Worm (Caenorhabditis elegans) whole organism, late embryonic: ENCODE results near the gene cyp-35B3.

Source experiments
- C08G9.2 ChIP-seq: sonication (generic microtip); optimal IDR thresholded peaks from 2 replicates; lab custom pipeline; 2016; ENCODE audit warnings: mild to moderate bottlenecking, missing genetic modification characterization, moderate library complexity, missing compliant biosample characterization
- K02D7.2 ChIP-seq: sonication (generic microtip); optimal IDR thresholded peaks from 2 replicates; lab custom pipeline; 2017; ENCODE audit warnings: mild to moderate bottlenecking, missing genetic modification characterization, missing compliant biosample characterization
- K09A11.1 ChIP-seq: sonication (generic microtip); optimal IDR thresholded peaks from 2 replicates; lab custom pipeline; 2017; ENCODE audit warnings: antibody characterized with exemption, mild to moderate bottlenecking, missing genetic modification characterization, missing compliant biosample characterization; ENCODE audit not compliant: insufficient read depth
- T23F11.4 ChIP-seq: fragments of 200-800 bp; sonication (Bioruptor generic); optimal IDR thresholded peaks from 2 replicates; lab custom pipeline; 2018; ENCODE audit warnings: mild to moderate bottlenecking, missing genetic modification characterization, missing compliant biosample characterization
- ceh-18 ChIP-seq: sonication (generic microtip); optimal IDR thresholded peaks from 2 replicates; lab custom pipeline; 2016; ENCODE audit warnings: missing genetic modification characterization, missing compliant biosample characterization
- ceh-19 ChIP-seq: fragments of 200-800 bp; sonication (Bioruptor generic); optimal IDR thresholded peaks from 2 replicates; lab custom pipeline; 2018; ENCODE audit warnings: mild to moderate bottlenecking, missing genetic modification characterization, missing compliant biosample characterization
- ceh-2 ChIP-seq: sonication (generic microtip); optimal IDR thresholded peaks from 2 replicates; lab custom pipeline; 2016; ENCODE audit warnings: missing genotype, missing genetic modification characterization, missing compliant biosample characterization
- ceh-22 ChIP-seq: sonication (generic microtip); optimal IDR thresholded peaks from 2 replicates; lab custom pipeline; 2017; ENCODE audit warnings: missing biosample characterization, missing genetic modification characterization
- ceh-30 ChIP-seq: fragments of 150-350 bp; optimal IDR thresholded peaks from 2 replicates; lab custom pipeline; 2014; ENCODE audit warnings: missing biosample characterization, missing genetic modification characterization
- ceh-31 ChIP-seq: sonication (generic microtip); optimal IDR thresholded peaks from 2 replicates; lab custom pipeline; 2016; ENCODE audit warnings: missing genetic modification characterization, missing compliant biosample characterization
- ceh-34 ChIP-seq: sonication (generic microtip); optimal IDR thresholded peaks from 2 replicates; lab custom pipeline; 2016; ENCODE audit warnings: mild to moderate bottlenecking, missing genetic modification characterization, missing compliant biosample characterization
- ceh-45 ChIP-seq: fragments of 200-800 bp; sonication (Bioruptor generic); IDR thresholded peaks from 2 replicates; pipeline ENCODE4 v1.3.6; 2022; ENCODE audit warnings: missing genetic modification reagents, missing genetic modification characterization, missing compliant biosample characterization
- ceh-9 ChIP-seq: sonication (generic microtip); optimal IDR thresholded peaks from 2 replicates; lab custom pipeline; 2016; ENCODE audit warnings: mild to moderate bottlenecking, missing genetic modification characterization, inconsistent platforms, missing compliant biosample characterization
- elt-2 ChIP-seq: sonication (generic microtip); optimal IDR thresholded peaks from 2 replicates; lab custom pipeline; 2016; ENCODE audit warnings: missing genetic modification reagents, missing genetic modification characterization, missing compliant biosample characterization
- ets-4 ChIP-seq: sonication (generic microtip); optimal IDR thresholded peaks from 2 replicates; lab custom pipeline; 2016; ENCODE audit warnings: missing genetic modification characterization, missing compliant biosample characterization
- fkh-6 ChIP-seq: sonication (generic microtip); optimal IDR thresholded peaks from 2 replicates; lab custom pipeline; 2016; ENCODE audit warnings: missing genetic modification characterization, missing compliant biosample characterization
- gmeb-2 ChIP-seq: sonication (generic microtip); optimal IDR thresholded peaks from 2 replicates; lab custom pipeline; 2016; ENCODE audit warnings: missing genetic modification characterization, inconsistent platforms, missing compliant biosample characterization
- hlh-30 ChIP-seq: sonication (generic microtip); optimal IDR thresholded peaks from 2 replicates; lab custom pipeline; 2017; ENCODE audit warnings: antibody characterized with exemption, missing genetic modification characterization, missing compliant biosample characterization; ENCODE audit not compliant: insufficient read depth
- hlh-6 ChIP-seq: sonication (generic microtip); optimal IDR thresholded peaks from 2 replicates; lab custom pipeline; 2016; ENCODE audit warnings: missing genotype, missing genetic modification characterization, missing compliant biosample characterization
- lim-6 ChIP-seq: sonication (generic microtip); optimal IDR thresholded peaks from 2 replicates; lab custom pipeline; 2016; ENCODE audit warnings: missing genetic modification characterization, missing compliant biosample characterization
- lin-11 ChIP-seq: fragments of 200-800 bp; sonication (Bioruptor generic); optimal IDR thresholded peaks from 2 replicates; lab custom pipeline; 2018; ENCODE audit warnings: mild to moderate bottlenecking, missing genetic modification characterization, missing compliant biosample characterization
- mec-3 ChIP-seq: sonication (generic microtip); optimal IDR thresholded peaks from 2 replicates; lab custom pipeline; 2016; ENCODE audit warnings: borderline replicate concordance, missing genetic modification characterization, missing compliant biosample characterization
- nhr-232 ChIP-seq: sonication (generic microtip); optimal IDR thresholded peaks from 2 replicates; lab custom pipeline; 2016; ENCODE audit warnings: missing genetic modification characterization, missing compliant biosample characterization
- pha-2 ChIP-seq: sonication (generic microtip); optimal IDR thresholded peaks from 2 replicates; lab custom pipeline; 2017; ENCODE audit warnings: mild to moderate bottlenecking, missing genetic modification characterization, missing compliant biosample characterization
- ref-2 ChIP-seq: sonication (generic microtip); optimal IDR thresholded peaks from 2 replicates; lab custom pipeline; 2016; ENCODE audit warnings: missing genetic modification characterization, missing compliant biosample characterization
- sdc-2 ChIP-seq: sonication (generic microtip); optimal IDR thresholded peaks from 2 replicates; lab custom pipeline; 2016; ENCODE audit warnings: missing genotype, missing genetic modification characterization, missing compliant biosample characterization
- sox-2 ChIP-seq: fragments of 200-800 bp; sonication (Bioruptor generic); IDR thresholded peaks from 2 replicates; pipeline ENCODE4 v1.3.6; 2022; ENCODE audit warnings: missing genetic modification reagents, missing genetic modification characterization, missing compliant biosample characterization
- sox-4 ChIP-seq: sonication (generic microtip); optimal IDR thresholded peaks from 2 replicates; lab custom pipeline; 2017; ENCODE audit warnings: mild to moderate bottlenecking, missing genetic modification characterization, inconsistent platforms, missing compliant biosample characterization
- syd-9 ChIP-seq: sonication (generic microtip); optimal IDR thresholded peaks from 2 replicates; lab custom pipeline; 2016; ENCODE audit warnings: mild to moderate bottlenecking, missing genetic modification characterization, moderate library complexity, missing compliant biosample characterization
- unc-42 ChIP-seq: sonication (generic microtip); optimal IDR thresholded peaks from 2 replicates; lab custom pipeline; 2016; ENCODE audit warnings: missing genotype, missing genetic modification characterization, missing compliant biosample characterization
- unc-55 ChIP-seq: sonication (generic microtip); optimal IDR thresholded peaks from 2 replicates; lab custom pipeline; 2017; ENCODE audit warnings: missing biosample characterization, missing genetic modification reagents, missing genetic modification characterization
- unc-86 ChIP-seq: sonication (generic microtip); optimal IDR thresholded peaks from 2 replicates; lab custom pipeline; 2016; ENCODE audit warnings: missing genetic modification characterization, missing compliant biosample characterization
- zip-5 ChIP-seq: sonication (generic microtip); optimal IDR thresholded peaks from 2 replicates; lab custom pipeline; 2016; ENCODE audit warnings: missing genetic modification characterization, missing compliant biosample characterization

cyp-35B3 gene

ce11 chrV:3970410-3970809 is 25.3 kb downstream of the cyp-35B3 start, which contains the start of gene cyp-34A9:
Gene cyp-34A9 (minus strand): TSS chrV:3970540.
- TF ChIP-seq zip-5 (tag; lab: Kevin White, UChicago) (no peak), ets-4 (tag; lab: Kevin White, UChicago) (no peak), elt-2 (tag; lab: Kevin White, UChicago) (peak; percentile 2)

DNA sequence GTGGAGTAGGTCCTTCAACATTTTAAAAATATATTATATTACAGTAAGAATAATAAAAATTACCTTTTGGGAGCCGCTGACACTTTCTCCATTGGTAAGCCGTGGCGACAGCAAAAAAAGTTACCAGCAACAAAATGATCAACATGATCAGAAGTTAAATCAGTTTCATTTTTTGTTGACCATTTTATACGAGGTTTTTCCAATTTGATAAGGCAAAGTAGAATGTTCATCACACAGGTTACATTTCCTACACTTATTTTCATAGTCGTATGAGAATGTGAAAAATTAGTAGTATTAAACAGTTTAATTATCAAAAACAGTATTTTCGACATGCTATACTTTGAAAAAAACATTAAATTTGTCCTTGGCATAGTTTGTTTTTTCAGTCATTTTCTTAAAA is 27.7 kb downstream of the cyp-35B3 start, which contains the start of gene cyp-34A10:
Gene cyp-34A10, minus strand, starts transcription at position 146 of the 400 bp plus-strand sequence.
- TF ChIP-seq mec-3 (tag; lab: Kevin White, UChicago), result no peak
- no peak for TF ChIP-seq K09A11.1 (tag; lab: Kevin White, UChicago)
- TF ChIP-seq elt-2 (tag; lab: Kevin White, UChicago), result no peak
- TF ChIP-seq ceh-22 (tag; lab: Kevin White, UChicago), result no peak
- no peak for TF ChIP-seq sox-2 (GFP tag; lab: Robert Waterston, UW)

DNA sequence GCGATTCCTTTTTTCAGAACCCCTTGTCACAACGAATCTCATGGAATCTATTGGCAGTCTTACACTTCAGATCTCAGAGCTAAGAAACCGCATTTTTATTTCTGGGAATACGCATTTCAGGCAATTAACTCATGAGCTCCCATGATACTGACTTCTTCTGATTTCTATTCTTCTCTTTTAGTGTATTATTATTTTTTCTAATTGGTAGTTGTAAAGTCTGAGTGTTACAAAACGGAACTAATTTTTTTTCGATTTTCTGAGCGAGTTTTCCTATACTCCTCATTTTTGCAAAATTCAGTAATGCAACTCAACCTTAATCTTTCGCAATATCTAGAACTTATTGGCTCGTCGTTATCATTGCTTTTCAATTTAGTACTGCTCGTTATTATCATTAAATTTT is 29.2 kb downstream of the cyp-35B3 start, which contains the start of gene str-82:
Gene str-82, plus strand, starts transcription at position 301 of the 400 bp plus-strand sequence.
- TF ChIP-seq ceh-18 (tag; lab: Kevin White, UChicago) (no peak), unc-86 (tag; lab: Kevin White, UChicago) (no peak)

ce11 chrV:3976964-3977363 is 31.8 kb downstream of the cyp-35B3 start, which contains the start of gene str-83:
Gene str-83 (plus strand): TSS chrV:3977264.
- no peak for TF ChIP-seq lin-11 (tag; lab: Kevin White, UChicago)
- no peak for TF ChIP-seq nhr-232
- TF ChIP-seq T23F11.4 (GFP tag; lab: Kevin White, UChicago), result no peak
- TF ChIP-seq ceh-30 (tag; lab: Kevin White, UChicago), result no peak
- no peak for TF ChIP-seq zip-5 (tag; lab: Kevin White, UChicago)
- TF ChIP-seq ceh-9 (tag; lab: Kevin White, UChicago), result no peak
- TF ChIP-seq K09A11.1 (tag; lab: Kevin White, UChicago), result no peak
- TF ChIP-seq gmeb-2 (tag; lab: Kevin White, UChicago), result no peak
- TF ChIP-seq hlh-30, result no peak
- TF ChIP-seq syd-9, result no peak
- TF ChIP-seq unc-55 (GFP tag; lab: Kevin White, UChicago), result no peak
- no peak for TF ChIP-seq ceh-19 (GFP tag; lab: Kevin White, UChicago)
- TF ChIP-seq ceh-18 (tag; lab: Kevin White, UChicago), result no peak
- TF ChIP-seq ceh-34 (tag; lab: Kevin White, UChicago), result no peak
- no peak for TF ChIP-seq ceh-31 (tag; lab: Kevin White, UChicago)
- TF ChIP-seq C08G9.2, result no peak
- TF ChIP-seq unc-42 (tag; lab: Kevin White, UChicago), result no peak
- TF ChIP-seq ceh-2 (tag; lab: Kevin White, UChicago), result no peak
- no peak for TF ChIP-seq fkh-6 (tag; lab: Kevin White, UChicago)

- no peak for TF ChIP-seq sox-2 (GFP tag; lab: Robert Waterston, UW)
- TF ChIP-seq sox-4 (tag; lab: Kevin White, UChicago), result no peak
- no peak for TF ChIP-seq sdc-2 (tag; lab: Kevin White, UChicago)
- TF ChIP-seq T23F11.4 (GFP tag; lab: Kevin White, UChicago), result no peak
- TF ChIP-seq gmeb-2 (tag; lab: Kevin White, UChicago), result no peak
- no peak for TF ChIP-seq hlh-6 (tag; lab: Kevin White, UChicago)
- no peak for TF ChIP-seq ceh-34 (tag; lab: Kevin White, UChicago)
- TF ChIP-seq ceh-9 (tag; lab: Kevin White, UChicago), result no peak
- TF ChIP-seq lim-6 (tag; lab: Kevin White, UChicago), result no peak
- TF ChIP-seq pha-2 (tag; lab: Kevin White, UChicago), result no peak
- TF ChIP-seq ceh-30 (tag; lab: Kevin White, UChicago), result no peak
Observed at ce11 chrV:3979053-3979452, 33.9 kb downstream of the cyp-35B3 start, which contains the start of gene nlp-34. Gene nlp-34 (minus strand): TSS chrV:3979134.

DNA sequence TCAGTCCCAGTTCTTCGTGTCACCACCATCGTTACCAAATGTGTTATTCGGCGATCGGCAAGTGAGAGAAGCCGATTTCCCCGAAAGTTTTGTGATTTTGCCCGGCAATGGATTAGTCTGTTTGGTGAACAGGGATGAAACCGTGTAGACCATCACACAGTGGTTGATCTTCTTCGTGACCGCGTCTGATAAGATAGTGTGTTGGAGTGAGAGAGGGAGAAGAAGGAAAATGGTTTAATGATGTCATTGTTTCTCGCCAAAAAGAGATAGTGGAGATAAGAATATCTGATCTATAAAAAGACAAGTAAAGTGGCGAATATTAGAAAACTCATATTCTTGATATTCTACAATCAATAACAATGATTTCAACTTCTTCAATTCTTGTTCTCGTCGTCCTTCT is 34.7 kb downstream of the cyp-35B3 start, which contains the start of gene nlp-31:
Gene nlp-31, plus strand, starts transcription at position 237 of the 400 bp plus-strand sequence.
- TF ChIP-seq ceh-45 (GFP tag; lab: Robert Waterston, UW), result no peak
- peak; percentile 61 for TF ChIP-seq elt-2 (tag; lab: Kevin White, UChicago)
- TF ChIP-seq K02D7.2 (tag; lab: Kevin White, UChicago), result no peak
- TF ChIP-seq ref-2, result peak; percentile 3
